Fruit fly (Drosophila melanogaster) whole organism, adult: ENCODE results near the gene CG3117.

Source experiments
- CG11617 ChIP-seq: fragments of 200-800 bp; sonication (Bioruptor generic); optimal IDR thresholded peaks from 2 replicates; lab custom pipeline; 2017; ENCODE audit warnings: mild to moderate bottlenecking, missing biosample characterization, missing genetic modification reagents, missing genetic modification characterization
- CG12768 ChIP-seq: fragments of 200-800 bp; sonication (Bioruptor generic); optimal IDR thresholded peaks from 2 replicates; lab custom pipeline; 2017; ENCODE audit warnings: missing biosample characterization, missing genetic modification characterization, mild to moderate bottlenecking, moderate library complexity, missing genetic modification reagents
- CG14711 ChIP-seq: fragments of 200-800 bp; sonication (Bioruptor generic); optimal IDR thresholded peaks from 2 replicates; lab custom pipeline; 2018; ENCODE audit warnings: missing biosample characterization, mild to moderate bottlenecking, missing genetic modification characterization, moderate library complexity
- CG1620 ChIP-seq: fragments of 200-800 bp; sonication (Bioruptor generic); optimal IDR thresholded peaks from 2 replicates; lab custom pipeline; 2016; ENCODE audit warnings: missing biosample characterization, missing genetic modification characterization
- CG33017 ChIP-seq: fragments of 200-800 bp; sonication (Bioruptor generic); optimal IDR thresholded peaks from 2 replicates; lab custom pipeline; 2018; ENCODE audit warnings: missing biosample characterization, mild to moderate bottlenecking, missing genetic modification characterization, moderate library complexity
- CG5204 ChIP-seq: fragments of 200-800 bp; sonication (Bioruptor generic); optimal IDR thresholded peaks from 2 replicates; lab custom pipeline; 2016; ENCODE audit warnings: missing biosample characterization, missing genetic modification characterization
- CG7045 ChIP-seq: fragments of 200-800 bp; sonication (Bioruptor generic); optimal IDR thresholded peaks from 2 replicates; lab custom pipeline; 2017; ENCODE audit warnings: missing biosample characterization, mild to moderate bottlenecking, missing genetic modification characterization
- CG7101 ChIP-seq: fragments of 200-800 bp; sonication (Bioruptor generic); optimal IDR thresholded peaks from 2 replicates; lab custom pipeline; 2018; ENCODE audit warnings: missing biosample characterization, mild to moderate bottlenecking, missing genetic modification characterization, moderate library complexity
- Clk ChIP-seq: fragments of 200-800 bp; sonication (Bioruptor generic); optimal IDR thresholded peaks from 2 replicates; lab custom pipeline; 2017; ENCODE audit warnings: missing biosample characterization, missing genetic modification characterization
- Crg-1 ChIP-seq: fragments of 200-800 bp; sonication (Bioruptor generic); optimal IDR thresholded peaks from 2 replicates; lab custom pipeline; 2016; ENCODE audit warnings: missing biosample characterization, missing genetic modification characterization
- Hr96 ChIP-seq: fragments of 200-800 bp; sonication (Bioruptor generic); optimal IDR thresholded peaks from 2 replicates; lab custom pipeline; 2016; ENCODE audit warnings: missing biosample characterization, missing genetic modification characterization
- Mnt ChIP-seq: fragments of 200-800 bp; sonication (Bioruptor generic); optimal IDR thresholded peaks from 2 replicates; lab custom pipeline; 2016; ENCODE audit warnings: missing biosample characterization, mild to moderate bottlenecking, missing genetic modification characterization
- bab1 ChIP-seq: fragments of 200-800 bp; sonication (Bioruptor generic); optimal IDR thresholded peaks from 3 replicates; lab custom pipeline; 2019; ENCODE audit warnings: missing biosample characterization, mild to moderate bottlenecking, missing genetic modification characterization, moderate library complexity
- cic ChIP-seq: fragments of 200-800 bp; sonication (Bioruptor generic); optimal IDR thresholded peaks from 2 replicates; lab custom pipeline; 2017; ENCODE audit warnings: missing biosample characterization, mild to moderate bottlenecking, missing genetic modification characterization, moderate library complexity
- cnc ChIP-seq, 2 experiments: fragments of >200 bp; optimal IDR thresholded peaks; 2 replicates each; lab custom pipeline; 2017
- kay ChIP-seq: fragments of 200-800 bp; sonication (Bioruptor generic); peaks from one replicate; lab custom pipeline; 2016; ENCODE audit warnings: missing biosample characterization, missing genetic modification characterization, borderline replicate concordance
- ovo ChIP-seq: fragments of 200-800 bp; sonication (Bioruptor generic); optimal IDR thresholded peaks from 2 replicates; lab custom pipeline; 2016; ENCODE audit warnings: missing biosample characterization, missing genetic modification characterization
- pad ChIP-seq: fragments of 200-800 bp; sonication (Bioruptor generic); optimal IDR thresholded peaks from 3 replicates; lab custom pipeline; 2017; ENCODE audit warnings: missing biosample characterization, missing genetic modification characterization, mild to moderate bottlenecking, moderate library complexity, missing genetic modification reagents
- tj ChIP-seq: fragments of 200-800 bp; sonication (Bioruptor generic); optimal IDR thresholded peaks from 3 replicates; lab custom pipeline; 2017; ENCODE audit warnings: missing biosample characterization, mild to moderate bottlenecking, missing genetic modification characterization, moderate library complexity
- toe ChIP-seq: fragments of 200-800 bp; sonication (Bioruptor generic); optimal IDR thresholded peaks from 2 replicates; lab custom pipeline; 2016; ENCODE audit warnings: missing biosample characterization, missing genetic modification characterization

The CG3117 gene

DNA sequence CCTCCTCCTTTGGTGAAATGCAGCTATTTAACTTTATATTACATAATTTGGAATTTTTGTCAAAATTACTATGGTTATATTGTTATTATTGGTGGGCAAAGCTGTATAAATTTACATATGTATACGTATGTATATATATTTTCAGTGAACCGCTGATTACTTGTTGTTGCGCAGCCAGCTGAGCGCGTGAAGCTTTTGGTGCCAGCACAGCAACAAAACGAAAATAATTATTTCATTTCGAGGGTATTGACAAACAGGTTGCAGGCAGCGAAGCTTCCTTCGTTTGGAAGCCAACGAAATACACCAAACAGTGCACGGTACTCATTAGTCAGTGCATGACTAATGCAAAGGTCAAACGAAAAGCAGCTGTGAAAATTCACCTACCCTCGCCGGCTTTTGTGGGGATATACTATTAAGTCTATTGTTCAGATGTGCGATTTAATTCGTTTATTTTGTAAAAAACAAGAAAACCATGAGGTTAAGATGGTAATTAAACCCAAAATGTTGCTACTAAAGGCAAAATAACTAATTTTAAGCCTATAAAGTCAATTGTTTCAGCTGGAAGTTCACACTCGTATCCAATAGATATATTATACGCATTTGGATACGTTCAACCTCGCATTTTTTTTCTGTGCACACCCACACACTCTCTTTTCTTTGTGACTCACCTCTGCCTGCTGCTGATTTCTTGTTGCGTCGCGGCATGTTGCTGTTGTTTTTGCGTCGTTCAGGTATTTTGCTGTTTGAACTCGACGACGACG, 26.1 kb upstream of the CG3117 start:
- TF ChIP-seq CG11617 (GFP tag; lab: Kevin White, UChicago) (peak; percentile 45), cnc (optimal IDR thresholded peaks at IDR 0.05; lab: Kevin White, UChicago) (no peak), CG12768 (peak; percentile 15), CG33017 (tag; lab: Kevin White, UChicago) (peak; percentile 50), tj (GFP tag; lab: Kevin White, UChicago) (peak; percentile 16), toe (GFP tag; lab: Kevin White, UChicago) (no peak), kay (GFP tag; lab: Kevin White, UChicago) (peak; percentile 96)

- TF ChIP-seq tj (GFP tag; lab: Kevin White, UChicago): no peak
- no peak for TF ChIP-seq CG33017 (tag; lab: Kevin White, UChicago)
- TF ChIP-seq Hr96 (GFP tag; lab: Kevin White, UChicago): no peak
- TF ChIP-seq Crg-1: no peak
- TF ChIP-seq CG12768: no peak
- TF ChIP-seq CG7101 (tag; lab: Kevin White, UChicago): no peak
- no peak for TF ChIP-seq Clk
- TF ChIP-seq toe (GFP tag; lab: Kevin White, UChicago): no peak
- TF ChIP-seq Mnt (GFP tag; lab: Kevin White, UChicago): no peak
- no peak for TF ChIP-seq CG1620 (GFP tag; lab: Kevin White, UChicago)
- no peak for TF ChIP-seq cnc (optimal IDR thresholded peaks at IDR 0.05; lab: Kevin White, UChicago)
- TF ChIP-seq pad (GFP tag; lab: Kevin White, UChicago): no peak
- no peak for TF ChIP-seq CG5204
- TF ChIP-seq kay (GFP tag; lab: Kevin White, UChicago): no peak
- no peak for TF ChIP-seq cic (GFP tag; lab: Kevin White, UChicago)
- TF ChIP-seq CG14711 (tag; lab: Kevin White, UChicago): no peak
- no peak for TF ChIP-seq CG7045
- TF ChIP-seq CG11617 (GFP tag; lab: Kevin White, UChicago): no peak
- TF ChIP-seq bab1: no peak
- TF ChIP-seq ovo (GFP tag; lab: Kevin White, UChicago): no peak
Measured at dm6 chr2L:2872309-2872932, 25.4 kb upstream of the CG3117 start.

DNA sequence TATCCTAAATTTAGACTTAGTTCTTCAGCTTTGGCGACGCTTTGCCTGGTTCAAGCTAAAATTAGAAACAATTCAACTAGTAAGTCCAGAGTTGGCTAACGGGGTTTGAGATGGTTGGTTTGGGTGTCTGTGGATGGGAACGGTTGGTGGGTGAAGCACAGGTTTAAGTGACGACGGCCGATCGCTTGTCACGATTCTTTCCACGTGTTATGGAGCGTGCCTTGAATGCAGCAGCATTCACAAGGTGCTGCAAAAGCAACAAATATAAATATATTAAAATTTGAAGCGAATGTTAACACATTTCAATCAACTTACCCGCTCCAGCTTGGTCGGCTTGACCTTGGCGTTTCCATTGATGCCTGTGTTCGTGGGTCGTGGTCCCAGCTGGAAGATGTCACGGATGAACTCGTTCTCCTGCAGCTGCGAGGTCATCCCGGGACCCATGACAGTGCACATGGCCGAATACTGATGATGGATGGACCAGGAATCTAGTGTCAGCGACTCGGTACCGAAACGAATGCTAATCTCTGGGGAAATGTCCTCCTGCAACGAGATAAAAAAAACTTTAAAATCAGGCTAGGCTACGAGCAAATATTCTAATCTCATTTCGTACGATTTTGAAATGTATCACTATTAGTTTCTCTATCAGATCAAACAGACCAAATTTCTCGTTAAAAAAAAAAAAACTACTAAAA, 22.1 kb upstream of the CG3117 start, which contains the start of gene CG8813:
Gene CG8813, plus strand, starts transcription at position 645 of the 695 bp plus-strand sequence.
- TF ChIP-seq pad (GFP tag; lab: Kevin White, UChicago): no peak
- TF ChIP-seq CG7101 (tag; lab: Kevin White, UChicago): no peak
- no peak for TF ChIP-seq CG11617 (GFP tag; lab: Kevin White, UChicago)
- no peak for TF ChIP-seq CG5204

DNA sequence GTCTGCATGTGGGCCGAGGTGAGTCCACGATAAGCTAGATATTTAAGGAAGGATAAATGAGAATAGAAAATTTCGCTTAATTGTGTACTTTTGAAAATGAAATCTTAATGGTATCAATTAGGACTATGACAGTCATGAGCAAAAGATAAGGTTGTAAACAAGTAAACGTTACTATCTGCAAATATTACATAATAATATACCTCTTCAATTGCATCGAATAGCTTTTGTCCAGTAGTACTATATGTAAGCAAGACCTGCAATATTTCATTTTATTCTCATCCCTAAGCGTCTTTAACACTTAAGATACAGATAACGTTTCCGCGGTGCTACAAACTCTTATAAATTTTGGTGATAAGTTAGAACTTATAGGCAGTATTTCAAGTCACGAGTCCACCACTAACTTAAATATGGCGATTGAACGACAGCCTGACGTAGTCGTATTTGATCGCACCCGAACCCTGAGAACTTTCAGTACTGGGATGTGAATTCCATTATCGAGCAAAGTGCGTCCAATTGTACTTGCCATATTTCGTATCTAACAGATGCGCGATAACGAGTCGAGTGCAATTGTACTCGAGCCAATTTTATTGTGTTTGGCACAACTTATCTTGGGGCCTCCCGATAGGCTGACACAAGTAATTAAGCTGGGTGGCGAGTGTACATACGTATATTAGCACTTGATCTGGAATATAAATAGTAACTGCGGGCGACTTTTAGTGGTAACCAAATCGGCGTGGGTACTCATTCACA, 18.7 kb upstream of the CG3117 start:
- TF ChIP-seq kay (GFP tag; lab: Kevin White, UChicago) (peak; percentile 81), cic (GFP tag; lab: Kevin White, UChicago) (peak; percentile 77), cnc (optimal IDR thresholded peaks at IDR 0.05; lab: Kevin White, UChicago) (no peak), CG33017 (tag; lab: Kevin White, UChicago) (peak; percentile 23), Hr96 (GFP tag; lab: Kevin White, UChicago) (peak; percentile 52)

dm6 chr2L:2864601-2865000, 17.6 kb upstream of the CG3117 start:
- peak; percentile 23 for TF ChIP-seq kay (GFP tag; lab: Kevin White, UChicago)
- TF ChIP-seq Clk: no peak
- peak; percentile 68 for TF ChIP-seq CG12768
- TF ChIP-seq pad (GFP tag; lab: Kevin White, UChicago): no peak
- no peak for TF ChIP-seq Hr96 (GFP tag; lab: Kevin White, UChicago)
- no peak for TF ChIP-seq tj (GFP tag; lab: Kevin White, UChicago)
- TF ChIP-seq CG33017 (tag; lab: Kevin White, UChicago): no peak
- no peak for TF ChIP-seq toe (GFP tag; lab: Kevin White, UChicago)
- peak; percentile 11 for TF ChIP-seq CG7101 (tag; lab: Kevin White, UChicago)
- TF ChIP-seq ovo (GFP tag; lab: Kevin White, UChicago): no peak
- TF ChIP-seq cic (GFP tag; lab: Kevin White, UChicago): no peak
- no peak for TF ChIP-seq CG1620 (GFP tag; lab: Kevin White, UChicago)
- TF ChIP-seq CG14711 (tag; lab: Kevin White, UChicago): no peak
- TF ChIP-seq CG7045: peak; percentile 8
- TF ChIP-seq Crg-1: no peak
- no peak for TF ChIP-seq CG5204
- no peak for TF ChIP-seq bab1
- no peak for TF ChIP-seq Mnt (GFP tag; lab: Kevin White, UChicago)
